Fruit fly (Drosophila melanogaster) whole organism, embryonic: ENCODE data around the gene CG14280.
A peak's percentile ranks its signal among the peaks of the same experiment; 100 is the strongest.

Source experiments
- Antp ChIP-seq: fragments of 200-800 bp; sonication (Bioruptor generic); optimal IDR thresholded peaks from 3 replicates; lab custom pipeline; 2016; ENCODE audit warnings: missing biosample characterization, missing genetic modification characterization
- Atf3 ChIP-seq: fragments of 200-800 bp; sonication (Bioruptor generic); optimal IDR thresholded peaks from 3 replicates; lab custom pipeline; 2016; ENCODE audit warnings: missing biosample characterization, missing genetic modification characterization
- Awh ChIP-seq: fragments of 200-800 bp; sonication (Bioruptor generic); IDR thresholded peaks from 2 replicates; pipeline ENCODE4, ENCODE4 v1.3.6; 2022; ENCODE audit warnings: missing biosample characterization, missing genetic modification characterization
- CG10543 ChIP-seq: fragments of 200-800 bp; sonication (Bioruptor generic); optimal IDR thresholded peaks from 3 replicates; lab custom pipeline; 2017; ENCODE audit warnings: missing biosample characterization, mild to moderate bottlenecking, missing genetic modification characterization, moderate library complexity
- CG10654 ChIP-seq: fragments of 200-800 bp; sonication (Bioruptor generic); optimal IDR thresholded peaks from 2 replicates; lab custom pipeline; 2016; ENCODE audit warnings: missing biosample characterization, missing genetic modification characterization
- CG12104 ChIP-seq: fragments of 200-800 bp; sonication (Bioruptor generic); optimal IDR thresholded peaks from 3 replicates; lab custom pipeline; 2016; ENCODE audit warnings: missing biosample characterization, missing genetic modification characterization
- CG12391 ChIP-seq: fragments of 200-800 bp; sonication (Bioruptor generic); optimal IDR thresholded peaks from 3 replicates; lab custom pipeline; 2018; ENCODE audit warnings: missing biosample characterization, mild to moderate bottlenecking, missing genetic modification characterization, moderate library complexity
- CG13287 ChIP-seq: fragments of 200-800 bp; sonication (Bioruptor generic); IDR thresholded peaks from 2 replicates; pipeline ENCODE4 v1.3.6; 2022; ENCODE audit warnings: missing biosample characterization, missing genetic modification characterization; ENCODE audit not compliant: partially characterized antibody
- CG13296 ChIP-seq: fragments of 200-800 bp; sonication (Bioruptor generic); optimal IDR thresholded peaks from 3 replicates; lab custom pipeline; 2018; ENCODE audit warnings: missing biosample characterization, mild to moderate bottlenecking, missing genetic modification characterization
- CG15514 ChIP-seq: fragments of 200-800 bp; sonication (Bioruptor generic); optimal IDR thresholded peaks from 3 replicates; lab custom pipeline; 2017; ENCODE audit warnings: missing biosample characterization, missing genetic modification characterization, mild to moderate bottlenecking, moderate library complexity, missing genetic modification reagents
- CG17328 ChIP-seq: fragments of 200-800 bp; sonication (Bioruptor generic); IDR thresholded peaks from 2 replicates; pipeline ENCODE4 v1.3.6; 2022; ENCODE audit warnings: missing biosample characterization, missing genetic modification characterization
- CG2678 ChIP-seq: fragments of 200-800 bp; sonication (Bioruptor generic); optimal IDR thresholded peaks from 3 replicates; lab custom pipeline; 2019; ENCODE audit warnings: missing biosample characterization, mild to moderate bottlenecking, missing genetic modification characterization, moderate library complexity
- CG2875 ChIP-seq: fragments of 200-800 bp; sonication (Bioruptor generic); optimal IDR thresholded peaks from 2 replicates; lab custom pipeline; 2017; ENCODE audit warnings: missing biosample characterization, mild to moderate bottlenecking, missing genetic modification characterization, missing genetic modification reagents
- CG3847 ChIP-seq: fragments of 200-800 bp; sonication (Bioruptor generic); IDR thresholded peaks from 2 replicates; pipeline ENCODE4 v1.3.6; 2022; ENCODE audit warnings: missing biosample characterization, missing genetic modification characterization
- CG43689 ChIP-seq: fragments of 200-800 bp; sonication (Bioruptor generic); IDR thresholded peaks from 2 replicates; pipeline ENCODE4 v1.3.6; 2022; ENCODE audit warnings: missing biosample characterization, missing genetic modification characterization
- CG4707 ChIP-seq: fragments of 200-800 bp; sonication (Bioruptor generic); optimal IDR thresholded peaks from 2 replicates; lab custom pipeline; 2018; ENCODE audit warnings: missing biosample characterization, mild to moderate bottlenecking, missing genetic modification characterization, moderate library complexity
- CG5953 ChIP-seq: fragments of 200-800 bp; sonication (Bioruptor generic); IDR thresholded peaks from 2 replicates; pipeline ENCODE4 v1.3.6; 2022; ENCODE audit warnings: missing biosample characterization, missing genetic modification characterization
- CG8478 ChIP-seq: fragments of >200 bp; optimal IDR thresholded peaks from 2 replicates; lab custom pipeline; 2018
- CG9215 ChIP-seq: fragments of 200-800 bp; sonication (Bioruptor generic); IDR thresholded peaks from 2 replicates; pipeline ENCODE4 v1.3.6; 2022; ENCODE audit warnings: missing biosample characterization, missing genetic modification characterization
- CG9797 ChIP-seq: fragments of 200-800 bp; sonication (Bioruptor generic); optimal IDR thresholded peaks from 3 replicates; lab custom pipeline; 2018; ENCODE audit warnings: missing biosample characterization, mild to moderate bottlenecking, missing genetic modification characterization
- CrebB ChIP-seq: fragments of 200-800 bp; sonication (Bioruptor generic); optimal IDR thresholded peaks from 3 replicates; lab custom pipeline; 2018; ENCODE audit warnings: missing biosample characterization, mild to moderate bottlenecking, missing genetic modification characterization
- D19B ChIP-seq: fragments of 200-800 bp; sonication (Bioruptor generic); optimal IDR thresholded peaks from 2 replicates; lab custom pipeline; 2017; ENCODE audit warnings: missing biosample characterization, mild to moderate bottlenecking, missing genetic modification characterization
- Dek ChIP-seq: fragments of 200-800 bp; sonication (Bioruptor generic); optimal IDR thresholded peaks from 3 replicates; lab custom pipeline; 2019; ENCODE audit warnings: missing biosample characterization, mild to moderate bottlenecking, missing genetic modification characterization, moderate library complexity
- Dref ChIP-seq: fragments of 200-800 bp; sonication (Bioruptor generic); IDR thresholded peaks from 2 replicates; pipeline ENCODE4 v1.3.6; 2022; ENCODE audit warnings: missing biosample characterization, missing genetic modification characterization
- H2.0 ChIP-seq: fragments of 200-800 bp; sonication (Bioruptor generic); IDR thresholded peaks from 2 replicates; pipeline ENCODE4 v1.3.6; 2022; ENCODE audit warnings: missing biosample characterization, missing genetic modification characterization
- HmgZ ChIP-seq: fragments of 200-800 bp; sonication (Bioruptor generic); optimal IDR thresholded peaks from 2 replicates; lab custom pipeline; 2018; ENCODE audit warnings: missing biosample characterization, mild to moderate bottlenecking, missing genetic modification characterization
- Hmx ChIP-seq: fragments of 200-800 bp; sonication (Bioruptor generic); optimal IDR thresholded peaks from 2 replicates; lab custom pipeline; 2016; ENCODE audit warnings: missing biosample characterization, missing genetic modification characterization
- Hr78 ChIP-seq, 2 experiments: fragments of 200-800 bp in 1 of 2; fragments of >200 bp in 1 of 2; sonication (Bioruptor generic) in 1 of 2; optimal IDR thresholded peaks; 2 replicates each; lab custom pipeline; 2017 to 2019; ENCODE audit warnings: missing biosample characterization in 2 of 2, missing genetic modification characterization in 2 of 2, mild to moderate bottlenecking in 1 of 2, moderate library complexity in 1 of 2
- NC2β ChIP-seq: fragments of 200-800 bp; sonication (Bioruptor generic); optimal IDR thresholded peaks from 2 replicates; lab custom pipeline; 2016; ENCODE audit warnings: missing biosample characterization, missing genetic modification characterization
- Nf-YA ChIP-seq: fragments of 200-800 bp; sonication (Bioruptor generic); IDR thresholded peaks from 2 replicates; pipeline ENCODE4 v1.3.6; 2022; ENCODE audit warnings: missing biosample characterization, missing genetic modification characterization
- Opbp ChIP-seq: fragments of 200-800 bp; sonication (Bioruptor generic); IDR thresholded peaks from 3 replicates; pipeline ENCODE4 v1.3.6; 2022; ENCODE audit warnings: missing biosample characterization, missing genetic modification characterization; ENCODE audit not compliant: partially characterized antibody
- PHDP ChIP-seq: fragments of 200-800 bp; sonication (Bioruptor generic); optimal IDR thresholded peaks from 3 replicates; lab custom pipeline; 2018; ENCODE audit warnings: missing biosample characterization, mild to moderate bottlenecking, missing genetic modification characterization, moderate library complexity
- Sin3A ChIP-seq: fragments of >200 bp; optimal IDR thresholded peaks from 2 replicates; lab custom pipeline; 2018
- Ssrp ChIP-seq: fragments of 200-800 bp; sonication (Bioruptor generic); optimal IDR thresholded peaks from 2 replicates; lab custom pipeline; 2018; ENCODE audit warnings: missing biosample characterization, mild to moderate bottlenecking, missing genetic modification characterization, moderate library complexity
- chn ChIP-seq: fragments of 200-800 bp; sonication (Bioruptor generic); optimal IDR thresholded peaks from 2 replicates; lab custom pipeline; 2016; ENCODE audit warnings: missing biosample characterization, missing genetic modification characterization
- crc ChIP-seq: fragments of 200-800 bp; sonication (Bioruptor generic); optimal IDR thresholded peaks from 2 replicates; lab custom pipeline; 2016; ENCODE audit warnings: missing biosample characterization, missing genetic modification characterization
- dan ChIP-seq: fragments of 200-800 bp; sonication (Bioruptor generic); IDR thresholded peaks from 2 replicates; pipeline ENCODE4 v1.3.6; 2022; ENCODE audit warnings: missing biosample characterization, missing genetic modification characterization
- dm ChIP-seq: fragments of 200-800 bp; sonication (Bioruptor generic); optimal IDR thresholded peaks from 3 replicates; lab custom pipeline; 2016; ENCODE audit warnings: missing biosample characterization, missing genetic modification characterization
- dysf ChIP-seq: fragments of 200-800 bp; sonication (Bioruptor generic); IDR thresholded peaks from 3 replicates; pipeline ENCODE4 v1.3.6; 2022; ENCODE audit warnings: missing biosample characterization, missing genetic modification characterization
- exex ChIP-seq: fragments of 200-800 bp; sonication (Bioruptor generic); optimal IDR thresholded peaks from 4 replicates; lab custom pipeline; 2018; ENCODE audit warnings: missing biosample characterization, mild to moderate bottlenecking, missing genetic modification characterization, moderate library complexity
- gsb-n ChIP-seq: fragments of 200-800 bp; sonication (Bioruptor generic); optimal IDR thresholded peaks from 3 replicates; lab custom pipeline; 2018; ENCODE audit warnings: missing biosample characterization, mild to moderate bottlenecking, missing genetic modification characterization
- ham ChIP-seq: fragments of 200-800 bp; sonication (Bioruptor generic); IDR thresholded peaks from 2 replicates; pipeline ENCODE4 v1.3.6; 2022; ENCODE audit warnings: missing biosample characterization, missing genetic modification characterization
- pb ChIP-seq: fragments of 200-800 bp; sonication (Bioruptor generic); optimal IDR thresholded peaks from 3 replicates; lab custom pipeline; 2016; ENCODE audit warnings: missing biosample characterization, missing genetic modification characterization
- phol ChIP-seq: fragments of 200-800 bp; sonication (Bioruptor generic); optimal IDR thresholded peaks from 3 replicates; lab custom pipeline; 2018; ENCODE audit warnings: missing biosample characterization, mild to moderate bottlenecking, missing genetic modification characterization, moderate library complexity
- pzg ChIP-seq: fragments of 200-800 bp; sonication (Bioruptor generic); optimal IDR thresholded peaks from 3 replicates; lab custom pipeline; 2018; ENCODE audit warnings: missing biosample characterization, mild to moderate bottlenecking, missing genetic modification characterization, moderate library complexity
- sc ChIP-seq, 3 experiments: fragments of >200 bp in 2 of 3; fragments of 200-800 bp in 1 of 3; sonication (Bioruptor generic) in 1 of 3; optimal IDR thresholded peaks; 2 replicates in 2 of 3; 3 replicates in 1 of 3; lab custom pipeline; 2017; ENCODE audit warnings: mild to moderate bottlenecking in 1 of 3, missing biosample characterization in 1 of 3, missing genetic modification characterization in 1 of 3, missing genetic modification reagents in 1 of 3
- schlank ChIP-seq: fragments of 200-800 bp; sonication (Bioruptor generic); optimal IDR thresholded peaks from 2 replicates; lab custom pipeline; 2018; ENCODE audit warnings: missing biosample characterization, mild to moderate bottlenecking, missing genetic modification characterization
- scrt ChIP-seq: fragments of 200-800 bp; sonication (Bioruptor generic); optimal IDR thresholded peaks from 2 replicates; lab custom pipeline; 2018; ENCODE audit warnings: missing biosample characterization, mild to moderate bottlenecking, missing genetic modification characterization, moderate library complexity
- slbo ChIP-seq: fragments of 200-800 bp; sonication (Bioruptor generic); IDR thresholded peaks from 2 replicates; pipeline ENCODE4 v1.3.6; 2022; ENCODE audit warnings: missing biosample characterization, missing genetic modification characterization

CG14280 gene

dm6 chr3R:19229245-19229644 is 27.3 kb upstream of the CG14280 start, which contains the start of the genes CG5250 and Polr2M (continued):
- TF ChIP-seq CG10543 (GFP tag; lab: Kevin White, UChicago): no peak
- TF ChIP-seq CG12104: no peak
- TF ChIP-seq CG10654 (GFP tag; lab: Kevin White, UChicago): no peak
- TF ChIP-seq Awh: no peak
- TF ChIP-seq NC2β (GFP tag; lab: Kevin White, UChicago): no peak
- TF ChIP-seq H2.0 (GFP tag; lab: Robert Waterston, UW): no peak
- peak; percentile 9 for TF ChIP-seq Sin3A (lab: Kevin White, UChicago)
- peak; percentile 9 for TF ChIP-seq HmgZ (tag; lab: Kevin White, UChicago)
- no peak for TF ChIP-seq sc (optimal IDR thresholded peaks at IDR 0.05; lab: Kevin White, UChicago)
- no peak for TF ChIP-seq sc (GFP tag; optimal IDR thresholded peaks at IDR 0.05; lab: Kevin White, UChicago)
- TF ChIP-seq Ssrp (tag; lab: Kevin White, UChicago): no peak
- peak; percentile 64 for TF ChIP-seq CG9797 (GFP tag; lab: Kevin White, UChicago)
- TF ChIP-seq crc: no peak
- TF ChIP-seq ham (GFP tag; lab: Robert Waterston, UW): no peak
- no peak for TF ChIP-seq chn (GFP tag; lab: Kevin White, UChicago)
- peak; percentile 48 for TF ChIP-seq CG13287
- TF ChIP-seq PHDP (tag; lab: Kevin White, UChicago): no peak
- peak; percentile 62 for TF ChIP-seq scrt (GFP tag; lab: Kevin White, UChicago)
- TF ChIP-seq pb (GFP tag; lab: Kevin White, UChicago): no peak
- TF ChIP-seq pzg (GFP tag; lab: Kevin White, UChicago): peak; percentile 71
- no peak for TF ChIP-seq CG43689 (GFP tag; lab: Robert Waterston, UW)
- TF ChIP-seq CG13296 (GFP tag; lab: Kevin White, UChicago): no peak
- no peak for TF ChIP-seq exex (tag; lab: Kevin White, UChicago)
- TF ChIP-seq CG12391 (tag; lab: Kevin White, UChicago): no peak
- TF ChIP-seq Antp (GFP tag; lab: Kevin White, UChicago): no peak
- peak; percentile 82 for TF ChIP-seq Dref (GFP tag; lab: Robert Waterston, UW)
- no peak for TF ChIP-seq CG17328 (GFP tag; lab: Robert Waterston, UW)
- no peak for TF ChIP-seq Dek (tag; lab: Kevin White, UChicago)
- TF ChIP-seq CG2678 (tag; lab: Kevin White, UChicago): no peak
- no peak for TF ChIP-seq dm (GFP tag; lab: Kevin White, UChicago)
- no peak for TF ChIP-seq schlank (tag; lab: Kevin White, UChicago)
- TF ChIP-seq Hr78 (GFP tag; optimal IDR thresholded peaks at IDR 0.05; lab: Kevin White, UChicago): no peak
- TF ChIP-seq CrebB (tag; lab: Kevin White, UChicago): no peak
- no peak for TF ChIP-seq CG2875 (GFP tag; lab: Kevin White, UChicago)
- peak; percentile 47; the same call in 1 of the 3 replicates for TF ChIP-seq Opbp (GFP tag; lab: Robert Waterston, UW)
- TF ChIP-seq Nf-YA (GFP tag; lab: Robert Waterston, UW): no peak
- TF ChIP-seq CG5953 (GFP tag; lab: Robert Waterston, UW): no peak
- TF ChIP-seq gsb-n: no peak
- TF ChIP-seq CG8478 (lab: Kevin White, UChicago): no peak
- no peak for TF ChIP-seq dysf (GFP tag; lab: Robert Waterston, UW)
- no peak for TF ChIP-seq dan (GFP tag; lab: Robert Waterston, UW)
- TF ChIP-seq Atf3: no peak
- peak; percentile 76 for TF ChIP-seq CG15514 (GFP tag; lab: Kevin White, UChicago)
- no peak for TF ChIP-seq Hmx (GFP tag; lab: Kevin White, UChicago)
- TF ChIP-seq CG4707: no peak
- no peak for TF ChIP-seq CG9215
- peak; percentile 7 for TF ChIP-seq phol (tag; lab: Kevin White, UChicago)
- TF ChIP-seq slbo: no peak
- TF ChIP-seq CG3847 (GFP tag; lab: Robert Waterston, UW): no peak
- no peak for TF ChIP-seq D19B (GFP tag; lab: Kevin White, UChicago)
